Worm (Caenorhabditis elegans) whole organism, L3 larva: ENCODE measurements around the gene oac-22.

ENCODE experiments used
- R02D3.7 ChIP-seq: fragments of 150-350 bp; optimal IDR thresholded peaks from 2 replicates; lab custom pipeline; 2014; ENCODE audit warnings: missing biosample characterization, missing genetic modification characterization
- ZK546.5 ChIP-seq: sonication (generic microtip); optimal IDR thresholded peaks from 2 replicates; lab custom pipeline; 2017; ENCODE audit warnings: missing biosample characterization, missing genetic modification characterization
- ceh-16 ChIP-seq: sonication (generic microtip); optimal IDR thresholded peaks from 2 replicates; lab custom pipeline; 2017; ENCODE audit warnings: missing biosample characterization, missing genetic modification characterization
- ceh-28 ChIP-seq: fragments of 150-350 bp; optimal IDR thresholded peaks from 2 replicates; lab custom pipeline; 2014; ENCODE audit warnings: missing biosample characterization, missing genetic modification reagents, missing genetic modification characterization
- ceh-82 ChIP-seq: fragments of 150-350 bp; optimal IDR thresholded peaks from 2 replicates; lab custom pipeline; 2014; ENCODE audit warnings: missing biosample characterization, missing genetic modification characterization
- ceh-9 ChIP-seq: sonication (generic microtip); optimal IDR thresholded peaks from 2 replicates; lab custom pipeline; 2018; ENCODE audit warnings: missing biosample characterization, missing genetic modification characterization
- egl-27 ChIP-seq: sonication (generic microtip); optimal IDR thresholded peaks from 4 replicates; lab custom pipeline; 2017; ENCODE audit warnings: missing biosample characterization, missing genetic modification reagents, missing genetic modification characterization
- egl-5 ChIP-seq: fragments of 150-350 bp; optimal IDR thresholded peaks from 2 replicates; lab custom pipeline; 2017; ENCODE audit warnings: missing biosample characterization, missing genetic modification reagents, missing genetic modification characterization, inconsistent platforms
- elt-1 ChIP-seq: fragments of 150-350 bp; optimal IDR thresholded peaks from 2 replicates; lab custom pipeline; 2014; ENCODE audit warnings: missing biosample characterization, missing genetic modification characterization
- elt-3 ChIP-seq, 3 experiments: fragments of 150-350 bp in 1 of 3; sonication (generic microtip) in 2 of 3; optimal IDR thresholded peaks; 2 replicates in 2 of 3; 4 replicates in 1 of 3; lab custom pipeline; 2014 to 2017; ENCODE audit warnings: missing biosample characterization in 3 of 3, missing genetic modification characterization in 3 of 3
- eor-1 ChIP-seq, 2 experiments: fragments of 150-350 bp; optimal IDR thresholded peaks; 2 replicates each; lab custom pipeline; 2014 to 2018; ENCODE audit warnings: missing biosample characterization in 2 of 2, missing genetic modification characterization in 2 of 2
- fkh-10 ChIP-seq: sonication (generic microtip); optimal IDR thresholded peaks from 2 replicates; lab custom pipeline; 2017; ENCODE audit warnings: missing biosample characterization, missing genetic modification reagents, missing genetic modification characterization
- fos-1 ChIP-seq: fragments of 150-350 bp; optimal IDR thresholded peaks from 2 replicates; lab custom pipeline; 2014; ENCODE audit warnings: missing biosample characterization, missing genetic modification characterization
- hmg-11 ChIP-seq: sonication (generic microtip); optimal IDR thresholded peaks from 2 replicates; lab custom pipeline; 2016; ENCODE audit warnings: missing genetic modification characterization, missing compliant biosample characterization
- lin-15B ChIP-seq: fragments of 150-350 bp; optimal IDR thresholded peaks from 2 replicates; lab custom pipeline; 2014; ENCODE audit warnings: missing biosample characterization, missing genetic modification characterization
- lsy-12 ChIP-seq: sonication (generic microtip); optimal IDR thresholded peaks from 2 replicates; lab custom pipeline; 2016; ENCODE audit warnings: mild to moderate bottlenecking, missing genetic modification characterization, missing compliant biosample characterization
- nfya-1 ChIP-seq: sonication (generic microtip); optimal IDR thresholded peaks from 2 replicates; lab custom pipeline; 2017; ENCODE audit warnings: missing genetic modification characterization, mild to moderate bottlenecking, missing compliant biosample characterization, antibody characterized with exemption, moderate library complexity; ENCODE audit not compliant: insufficient read depth
- nhr-11 ChIP-seq: fragments of 150-350 bp; optimal IDR thresholded peaks from 2 replicates; lab custom pipeline; 2014; ENCODE audit warnings: missing biosample characterization, missing genetic modification characterization
- nhr-12 ChIP-seq: fragments of 150-350 bp; optimal IDR thresholded peaks from 2 replicates; lab custom pipeline; 2014; ENCODE audit warnings: missing biosample characterization, missing genetic modification characterization
- nhr-23 ChIP-seq: fragments of 150-350 bp; optimal IDR thresholded peaks from 2 replicates; lab custom pipeline; 2014; ENCODE audit warnings: missing biosample characterization, missing genetic modification reagents, missing genetic modification characterization
- nhr-237 ChIP-seq: fragments of 150-350 bp; optimal IDR thresholded peaks from 2 replicates; lab custom pipeline; 2014; ENCODE audit warnings: missing biosample characterization, missing genetic modification characterization
- nhr-25 ChIP-seq: sonication (generic microtip); optimal IDR thresholded peaks from 2 replicates; lab custom pipeline; 2017; ENCODE audit warnings: missing biosample characterization, missing genetic modification characterization
- nhr-76 ChIP-seq: fragments of 150-350 bp; sonication (generic microtip); optimal IDR thresholded peaks from 5 replicates; lab custom pipeline; 2014; ENCODE audit warnings: missing biosample characterization, missing genetic modification characterization
- nhr-77 ChIP-seq: fragments of 150-350 bp; optimal IDR thresholded peaks from 2 replicates; lab custom pipeline; 2014; ENCODE audit warnings: missing biosample characterization, missing genetic modification characterization
- sea-2 ChIP-seq: fragments of 150-350 bp; sonication (generic microtip); optimal IDR thresholded peaks from 4 replicates; lab custom pipeline; 2014; ENCODE audit warnings: missing biosample characterization, missing genetic modification reagents, missing genetic modification characterization
- snpc-4 ChIP-seq: fragments of 150-350 bp; optimal IDR thresholded peaks from 2 replicates; lab custom pipeline; 2014; ENCODE audit warnings: missing biosample characterization, missing genetic modification characterization
- unc-62 ChIP-seq: fragments of 150-350 bp; sonication (generic microtip); optimal IDR thresholded peaks from 4 replicates; lab custom pipeline; 2014; ENCODE audit warnings: missing biosample characterization, missing genetic modification reagents, missing genetic modification characterization
- zag-1 ChIP-seq: fragments of 150-350 bp; optimal IDR thresholded peaks from 2 replicates; lab custom pipeline; 2014; ENCODE audit warnings: missing biosample characterization, missing genetic modification characterization
- ztf-4 ChIP-seq: fragments of 150-350 bp; optimal IDR thresholded peaks from 2 replicates; lab custom pipeline; 2014; ENCODE audit warnings: missing biosample characterization, missing genetic modification characterization

Gene oac-22

DNA sequence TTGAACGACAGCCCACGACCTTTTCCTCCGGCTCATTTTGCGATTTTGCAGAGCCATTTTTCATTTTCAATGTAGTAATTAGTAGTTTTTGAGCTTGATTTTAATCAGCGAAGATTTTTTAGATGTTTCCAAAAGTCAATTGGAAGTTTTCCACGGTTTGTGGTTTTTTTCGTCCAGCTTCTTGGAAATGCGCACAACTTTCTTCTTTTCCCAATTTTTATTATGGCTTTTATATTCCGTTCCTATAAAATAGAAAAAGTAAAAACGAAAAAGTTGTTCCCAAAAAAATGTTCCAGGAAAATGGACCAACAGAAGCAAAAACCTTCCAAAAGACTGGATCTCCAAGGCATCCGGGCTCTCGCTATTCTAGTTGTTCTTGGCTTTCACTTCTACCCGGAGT, at the start of gene oac-22:
oac-22 (plus strand) TSS at position 301 of the 400 bp plus-strand sequence.
- TF ChIP-seq R02D3.7 = no peak

- TF ChIP-seq lin-15B (tag; lab: Kevin White, UChicago) = no peak
- TF ChIP-seq nhr-237 (tag; lab: Kevin White, UChicago) = no peak
- TF ChIP-seq egl-5 (tag; lab: Kevin White, UChicago) = no peak
- TF ChIP-seq unc-62 (GFP tag; lab: Kevin White, UChicago) = no peak
- no peak for TF ChIP-seq nhr-12 (tag; lab: Kevin White, UChicago)
- no peak for TF ChIP-seq ceh-16 (tag; lab: Kevin White, UChicago)
- TF ChIP-seq nhr-77 (tag; lab: Kevin White, UChicago) = no peak
- no peak for TF ChIP-seq ceh-82 (tag; lab: Kevin White, UChicago)
- TF ChIP-seq ZK546.5 (tag; lab: Kevin White, UChicago) = no peak
- TF ChIP-seq hmg-11 = no peak
- TF ChIP-seq ztf-4 (tag; lab: Kevin White, UChicago) = no peak
- no peak for TF ChIP-seq elt-3 (tag; optimal IDR thresholded peaks at IDR 0.05; lab: Kevin White, UChicago)
- TF ChIP-seq eor-1 (tag; optimal IDR thresholded peaks at IDR 0.05; lab: Kevin White, UChicago) = no peak
- TF ChIP-seq ceh-9 (tag; lab: Kevin White, UChicago) = no peak
- TF ChIP-seq nhr-25 (tag; lab: Kevin White, UChicago) = no peak
- TF ChIP-seq nfya-1 (tag; lab: Kevin White, UChicago) = no peak
- TF ChIP-seq nhr-23 (tag; lab: Kevin White, UChicago) = no peak
Measured at ce11 chrIV:3838687-3839086, 46.8 kb upstream of the oac-22 start.

DNA sequence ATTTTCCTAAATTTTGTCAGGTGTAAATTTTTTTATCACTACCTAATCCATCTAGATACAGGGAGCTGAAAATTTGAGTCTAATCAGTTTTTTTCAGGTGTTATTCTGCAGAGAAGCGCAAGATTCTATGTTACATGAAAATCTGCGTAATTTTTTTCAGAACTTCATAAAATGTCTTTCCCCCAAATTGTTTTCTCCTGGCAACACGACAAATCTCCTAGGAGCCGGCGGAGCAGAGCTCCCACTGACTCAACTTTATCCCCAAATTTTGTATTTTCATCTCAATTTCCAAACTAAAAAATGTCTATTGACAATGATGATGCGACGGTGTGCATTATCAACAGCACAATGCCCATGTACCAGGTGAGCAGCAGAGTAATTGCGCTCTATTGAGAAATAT, 46.0 kb upstream of the oac-22 start, which contains the start of gene F28F9.2:
F28F9.2 (plus strand) TSS at position 301 of the 400 bp plus-strand sequence.
- TF ChIP-seq nhr-77 (tag; lab: Kevin White, UChicago) (no peak), ztf-4 (tag; lab: Kevin White, UChicago) (no peak), snpc-4 (tag; lab: Kevin White, UChicago) (no peak), lsy-12 (tag; lab: Kevin White, UChicago) (no peak)

DNA sequence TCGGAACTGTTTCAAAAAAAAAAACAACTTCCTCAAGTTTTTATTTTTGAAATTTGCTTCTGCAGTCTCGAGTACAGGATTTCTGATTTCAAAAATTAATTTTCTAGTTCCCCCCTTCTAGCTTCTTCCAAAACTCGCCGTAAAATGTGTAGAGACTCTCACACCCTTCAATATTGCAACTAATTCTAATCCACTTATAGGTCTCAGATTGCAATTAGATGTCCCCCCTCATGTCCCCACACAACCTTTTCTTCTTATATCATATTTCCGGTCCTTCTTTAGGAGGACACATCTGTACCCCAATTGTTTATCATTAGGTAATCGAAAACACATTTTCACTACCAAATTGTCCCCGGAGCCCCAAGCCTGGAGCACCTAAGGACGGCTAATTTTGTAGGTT, 45.0 kb upstream of the oac-22 start:
- TF ChIP-seq zag-1 (no peak), nhr-77 (tag; lab: Kevin White, UChicago) (no peak)

ce11 chrIV:3841607-3842006, 43.9 kb upstream of the oac-22 start:
- TF ChIP-seq elt-3 (tag; optimal IDR thresholded peaks at IDR 0.05; lab: Kevin White, UChicago) = no peak
- no peak for TF ChIP-seq lsy-12 (tag; lab: Kevin White, UChicago)

- no peak for TF ChIP-seq fkh-10 (GFP tag; lab: Kevin White, UChicago)
- TF ChIP-seq fos-1 = no peak
- TF ChIP-seq nhr-11 = no peak
- TF ChIP-seq unc-62 (GFP tag; lab: Kevin White, UChicago) = no peak
- TF ChIP-seq egl-27 (tag; lab: Kevin White, UChicago) = no peak
- no peak for TF ChIP-seq ceh-28 (tag; lab: Kevin White, UChicago)
- TF ChIP-seq nhr-77 (tag; lab: Kevin White, UChicago) = no peak
- no peak for TF ChIP-seq eor-1 (tag; optimal IDR thresholded peaks at IDR 0.05; lab: Kevin White, UChicago)
- TF ChIP-seq nhr-25 (tag; lab: Kevin White, UChicago) = no peak
- TF ChIP-seq elt-1 (tag; lab: Kevin White, UChicago) = no peak
- no peak for TF ChIP-seq nhr-12 (tag; lab: Kevin White, UChicago)
- no peak for TF ChIP-seq ztf-4 (tag; lab: Kevin White, UChicago)
- TF ChIP-seq nhr-237 (tag; lab: Kevin White, UChicago) = no peak
- TF ChIP-seq, all 47 proteins: peak for 0
Measured at ce11 chrIV:3843019-3843527, 42.4 kb upstream of the oac-22 start.

ce11 chrIV:3844004-3844403, 41.5 kb upstream of the oac-22 start:
- TF ChIP-seq nhr-25 (tag; lab: Kevin White, UChicago) = no peak
- no peak for TF ChIP-seq nhr-237 (tag; lab: Kevin White, UChicago)
- no peak for TF ChIP-seq sea-2 (GFP tag; lab: Kevin White, UChicago)
- no peak for TF ChIP-seq ZK546.5 (tag; lab: Kevin White, UChicago)
- no peak for TF ChIP-seq ceh-28 (tag; lab: Kevin White, UChicago)
- no peak for TF ChIP-seq nhr-76 (tag; lab: Kevin White, UChicago)
- TF ChIP-seq, all 47 proteins: peak for 0
